Fruit fly (Drosophila melanogaster) whole organism, embryonic: Measurements from ENCODE around the gene CG6094.

ENCODE experiments used
- CG10274 ChIP-seq: fragments of 200-800 bp; sonication (Bioruptor generic); optimal IDR thresholded peaks from 3 replicates; lab custom pipeline; 2017; ENCODE audit warnings: missing biosample characterization, mild to moderate bottlenecking, missing genetic modification characterization
- CG10431 ChIP-seq: fragments of 200-800 bp; sonication (Bioruptor generic); optimal IDR thresholded peaks from 3 replicates; lab custom pipeline; 2018; ENCODE audit warnings: missing biosample characterization, mild to moderate bottlenecking, missing genetic modification characterization
- CG12236 ChIP-seq: fragments of 200-800 bp; sonication (Bioruptor generic); optimal IDR thresholded peaks from 2 replicates; lab custom pipeline; 2016; ENCODE audit warnings: missing biosample characterization, missing genetic modification characterization
- CG1233 ChIP-seq: fragments of 200-800 bp; sonication (Bioruptor generic); optimal IDR thresholded peaks from 4 replicates; lab custom pipeline; 2018; ENCODE audit warnings: missing biosample characterization, mild to moderate bottlenecking, missing genetic modification characterization
- CG12769 ChIP-seq: fragments of 200-800 bp; sonication (Bioruptor generic); optimal IDR thresholded peaks from 2 replicates; lab custom pipeline; 2019; ENCODE audit warnings: missing biosample characterization, mild to moderate bottlenecking, missing genetic modification characterization, moderate library complexity
- CG13624 ChIP-seq: fragments of 200-800 bp; sonication (Bioruptor generic); optimal IDR thresholded peaks from 2 replicates; lab custom pipeline; 2016; ENCODE audit warnings: missing biosample characterization, missing genetic modification characterization
- CG14014 ChIP-seq: fragments of 200-800 bp; sonication (Bioruptor generic); IDR thresholded peaks from 2 replicates; pipeline ENCODE4 v1.3.6; 2022; ENCODE audit warnings: missing biosample characterization, missing genetic modification characterization
- CG15479 ChIP-seq: fragments of 200-800 bp; sonication (Bioruptor generic); optimal IDR thresholded peaks from 3 replicates; lab custom pipeline; 2019; ENCODE audit warnings: missing biosample characterization, mild to moderate bottlenecking, missing genetic modification characterization, moderate library complexity
- CG17612 ChIP-seq: fragments of 200-800 bp; sonication (Bioruptor generic); IDR thresholded peaks from 2 replicates; pipeline ENCODE4 v1.3.6; 2022; ENCODE audit warnings: missing biosample characterization, missing genetic modification characterization
- CG17912 ChIP-seq: fragments of 200-800 bp; sonication (Bioruptor generic); optimal IDR thresholded peaks from 2 replicates; lab custom pipeline; 2018; ENCODE audit warnings: missing biosample characterization, mild to moderate bottlenecking, missing genetic modification characterization
- CG30431 ChIP-seq: fragments of 200-800 bp; sonication (Bioruptor generic); optimal IDR thresholded peaks from 2 replicates; lab custom pipeline; 2017; ENCODE audit warnings: missing biosample characterization, missing genetic modification characterization
- CG3065 ChIP-seq: fragments of 200-800 bp; sonication (Bioruptor generic); optimal IDR thresholded peaks from 2 replicates; lab custom pipeline; 2016; ENCODE audit warnings: missing biosample characterization, missing genetic modification characterization
- CG34224 ChIP-seq: fragments of 200-800 bp; sonication (Bioruptor generic); IDR thresholded peaks from 3 replicates; pipeline ENCODE4 v1.3.6; 2022; ENCODE audit warnings: missing biosample characterization, missing genetic modification characterization; ENCODE audit not compliant: partially characterized antibody
- CG3847 ChIP-seq: fragments of 200-800 bp; sonication (Bioruptor generic); IDR thresholded peaks from 2 replicates; pipeline ENCODE4 v1.3.6; 2022; ENCODE audit warnings: missing biosample characterization, missing genetic modification characterization
- CG4360 ChIP-seq: fragments of 200-800 bp; sonication (Bioruptor generic); IDR thresholded peaks from 2 replicates; pipeline ENCODE4 v1.3.6; 2022; ENCODE audit warnings: missing biosample characterization, missing genetic modification characterization
- CG5180 ChIP-seq: fragments of 200-800 bp; sonication (Bioruptor generic); optimal IDR thresholded peaks from 3 replicates; lab custom pipeline; 2017; ENCODE audit warnings: missing biosample characterization, missing genetic modification characterization, mild to moderate bottlenecking, moderate library complexity, missing genetic modification reagents
- CG6683 ChIP-seq: fragments of 200-800 bp; sonication (Bioruptor generic); optimal IDR thresholded peaks from 2 replicates; lab custom pipeline; 2017; ENCODE audit warnings: missing biosample characterization, mild to moderate bottlenecking, missing genetic modification characterization, missing genetic modification reagents
- CG7839 ChIP-seq: fragments of 200-800 bp; sonication (Bioruptor generic); optimal IDR thresholded peaks from 3 replicates; lab custom pipeline; 2018; ENCODE audit warnings: missing biosample characterization, mild to moderate bottlenecking, missing genetic modification characterization, moderate library complexity
- Dfd ChIP-seq, 2 experiments: fragments of >200 bp; optimal IDR thresholded peaks; 2 replicates each; lab custom pipeline; 2017; ENCODE audit warnings: missing biosample characterization in 2 of 2, missing genetic modification characterization in 2 of 2
- Dref ChIP-seq: fragments of 200-800 bp; sonication (Bioruptor generic); IDR thresholded peaks from 2 replicates; pipeline ENCODE4 v1.3.6; 2022; ENCODE audit warnings: missing biosample characterization, missing genetic modification characterization
- ERR ChIP-seq: fragments of 200-800 bp; sonication (Bioruptor generic); optimal IDR thresholded peaks from 2 replicates; lab custom pipeline; 2016; ENCODE audit warnings: missing biosample characterization, missing genetic modification characterization
- HLH3B ChIP-seq: fragments of 200-800 bp; sonication (Bioruptor generic); IDR thresholded peaks from 2 replicates; pipeline ENCODE4 v1.3.6; 2022; ENCODE audit warnings: missing biosample characterization, missing genetic modification characterization
- Hr51 ChIP-seq, 2 experiments: fragments of 200-800 bp; sonication (Bioruptor generic); optimal IDR thresholded peaks; 2 replicates in 1 of 2; 3 replicates in 1 of 2; lab custom pipeline; 2016 to 2018; ENCODE audit warnings: missing biosample characterization in 2 of 2, missing genetic modification characterization in 2 of 2, mild to moderate bottlenecking in 1 of 2, moderate library complexity in 1 of 2
- Mes4 ChIP-seq: fragments of 200-800 bp; sonication (Bioruptor generic); optimal IDR thresholded peaks from 2 replicates; lab custom pipeline; 2016; ENCODE audit warnings: missing biosample characterization, missing genetic modification characterization
- Mrtf ChIP-seq: fragments of 200-800 bp; sonication (Bioruptor generic); IDR thresholded peaks from 3 replicates; pipeline ENCODE4 v1.3.6; 2022; ENCODE audit warnings: missing biosample characterization, missing genetic modification characterization
- Optix ChIP-seq: fragments of 200-800 bp; sonication (Bioruptor generic); IDR thresholded peaks from 3 replicates; pipeline ENCODE4 v1.3.6; 2022; ENCODE audit warnings: missing biosample characterization, missing genetic modification characterization
- Ptx1 ChIP-seq: fragments of 200-800 bp; sonication (Bioruptor generic); IDR thresholded peaks from 2 replicates; pipeline ENCODE4 v1.3.6; 2022; ENCODE audit warnings: missing biosample characterization, missing genetic modification characterization
- Rx ChIP-seq: fragments of 200-800 bp; sonication (Bioruptor generic); IDR thresholded peaks from 2 replicates; pipeline ENCODE4 v1.3.6; 2022; ENCODE audit warnings: missing biosample characterization, missing genetic modification characterization
- Spps ChIP-seq: fragments of 200-800 bp; sonication (Bioruptor generic); optimal IDR thresholded peaks from 2 replicates; lab custom pipeline; 2018; ENCODE audit warnings: missing biosample characterization, mild to moderate bottlenecking, missing genetic modification characterization
- Ssrp ChIP-seq: fragments of 200-800 bp; sonication (Bioruptor generic); optimal IDR thresholded peaks from 2 replicates; lab custom pipeline; 2018; ENCODE audit warnings: missing biosample characterization, mild to moderate bottlenecking, missing genetic modification characterization, moderate library complexity
- abd-A ChIP-seq: fragments of 200-800 bp; sonication (Bioruptor generic); optimal IDR thresholded peaks from 3 replicates; lab custom pipeline; 2019; ENCODE audit warnings: missing biosample characterization, mild to moderate bottlenecking, missing genetic modification characterization, moderate library complexity
- ato ChIP-seq: fragments of 200-800 bp; sonication (Bioruptor generic); IDR thresholded peaks from 2 replicates; pipeline ENCODE4 v1.3.6; 2022; ENCODE audit warnings: missing biosample characterization, missing genetic modification characterization; ENCODE audit not compliant: partially characterized antibody
- br ChIP-seq: fragments of >200 bp; optimal IDR thresholded peaks from 2 replicates; lab custom pipeline; 2017
- cato ChIP-seq: fragments of 200-800 bp; sonication (Bioruptor generic); optimal IDR thresholded peaks from 2 replicates; lab custom pipeline; 2016; ENCODE audit warnings: missing biosample characterization, missing genetic modification characterization, borderline replicate concordance
- cwo ChIP-seq: fragments of 200-800 bp; sonication (Bioruptor generic); optimal IDR thresholded peaks from 3 replicates; lab custom pipeline; 2017; ENCODE audit warnings: missing biosample characterization, missing genetic modification characterization, mild to moderate bottlenecking, moderate library complexity, missing genetic modification reagents
- danr ChIP-seq: fragments of 200-800 bp; sonication (Bioruptor generic); IDR thresholded peaks from 2 replicates; pipeline ENCODE4 v1.3.6; 2022; ENCODE audit warnings: missing biosample characterization, missing genetic modification characterization
- dimm ChIP-seq: fragments of 200-800 bp; sonication (Bioruptor generic); IDR thresholded peaks from 2 replicates; pipeline ENCODE4 v1.3.6; 2022; ENCODE audit warnings: missing biosample characterization, missing genetic modification characterization
- en ChIP-seq: fragments of 200-800 bp; sonication (Bioruptor generic); optimal IDR thresholded peaks from 2 replicates; lab custom pipeline; 2016; ENCODE audit warnings: missing biosample characterization, missing genetic modification characterization
- fd3F ChIP-seq: fragments of 200-800 bp; sonication (Bioruptor generic); optimal IDR thresholded peaks from 2 replicates; lab custom pipeline; 2018; ENCODE audit warnings: missing biosample characterization, mild to moderate bottlenecking, missing genetic modification characterization, moderate library complexity
- fd64A ChIP-seq: fragments of 200-800 bp; sonication (Bioruptor generic); optimal IDR thresholded peaks from 3 replicates; lab custom pipeline; 2018; ENCODE audit warnings: missing biosample characterization, mild to moderate bottlenecking, missing genetic modification characterization
- fru ChIP-seq: fragments of >200 bp; optimal IDR thresholded peaks from 2 replicates; lab custom pipeline; 2017
- insv ChIP-seq, 2 experiments: fragments of 200-800 bp; sonication (Bioruptor generic); optimal IDR thresholded peaks; 3 replicates each; lab custom pipeline; 2016 to 2018; ENCODE audit warnings: missing biosample characterization in 2 of 2, missing genetic modification characterization in 2 of 2
- ken ChIP-seq: fragments of 200-800 bp; sonication (Bioruptor generic); IDR thresholded peaks from 3 replicates; pipeline ENCODE4 v1.3.6; 2022; ENCODE audit warnings: missing biosample characterization, missing genetic modification characterization
- lbe ChIP-seq: fragments of 200-800 bp; sonication (Bioruptor generic); optimal IDR thresholded peaks from 2 replicates; lab custom pipeline; 2016; ENCODE audit warnings: missing biosample characterization, mild to moderate bottlenecking, missing genetic modification characterization
- org-1 ChIP-seq: fragments of 200-800 bp; sonication (Bioruptor generic); optimal IDR thresholded peaks from 2 replicates; lab custom pipeline; 2017; ENCODE audit warnings: missing biosample characterization, missing genetic modification characterization
- otp ChIP-seq: fragments of 200-800 bp; sonication (Bioruptor generic); IDR thresholded peaks from 3 replicates; pipeline ENCODE4, ENCODE4 v1.3.6; 2022; ENCODE audit warnings: missing biosample characterization, missing genetic modification characterization
- pan ChIP-seq, 4 experiments: fragments of >200 bp in 3 of 4; fragments of 200-800 bp in 1 of 4; sonication (Bioruptor generic) in 1 of 4; optimal IDR thresholded peaks in 3 of 4; IDR thresholded peaks in 1 of 4; 2 replicates each; pipeline versions ENCODE4 v1.3.6 to Lab custom; 2017 to 2022; ENCODE audit warnings: missing biosample characterization in 2 of 4, missing genetic modification characterization in 2 of 4, mixed read lengths in 1 of 4
- sim ChIP-seq: fragments of 200-800 bp; sonication (Bioruptor generic); IDR thresholded peaks from 2 replicates; pipeline ENCODE4 v1.3.6; 2022; ENCODE audit warnings: missing biosample characterization, missing genetic modification characterization
- sug ChIP-seq: fragments of 200-800 bp; optimal IDR thresholded peaks from 2 replicates; lab custom pipeline; 2019; ENCODE audit warnings: missing biosample characterization, mild to moderate bottlenecking, missing genetic modification characterization, moderate library complexity
- tin ChIP-seq: fragments of 200-800 bp; sonication (Bioruptor generic); optimal IDR thresholded peaks from 3 replicates; lab custom pipeline; 2016; ENCODE audit warnings: missing biosample characterization, missing genetic modification characterization
- wdn ChIP-seq: fragments of 200-800 bp; sonication (Bioruptor generic); IDR thresholded peaks from 2 replicates; pipeline ENCODE4 v1.3.6; 2022; ENCODE audit warnings: missing biosample characterization, missing genetic modification characterization

The CG6094 gene

DNA sequence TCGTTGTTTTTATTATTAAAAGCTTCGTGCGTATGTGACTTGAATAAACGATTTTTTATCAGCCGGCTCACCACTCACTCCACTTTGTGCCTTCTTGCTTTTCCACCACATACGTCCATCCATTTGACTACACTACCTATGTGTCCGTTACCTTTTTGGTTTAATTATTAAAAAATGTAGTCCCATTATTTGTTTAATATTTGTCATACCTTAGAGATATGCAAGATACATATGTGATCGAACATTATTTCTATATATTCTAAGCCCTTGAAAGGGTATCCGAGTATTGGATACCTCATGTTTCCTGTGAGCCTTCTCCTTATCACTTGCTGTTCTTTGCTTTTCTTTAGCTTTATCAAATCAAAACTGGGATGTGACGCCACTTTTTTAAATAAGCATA lies 12.3 kb downstream of the CG6094 start (continued):
- TF ChIP-seq en (GFP tag; lab: Kevin White, UChicago) (peak; percentile 4), tin (GFP tag; lab: Kevin White, UChicago) (no peak), CG12769 (tag; lab: Kevin White, UChicago) (peak; percentile 80), CG30431 (GFP tag; lab: Kevin White, UChicago) (no peak), fd3F (GFP tag; lab: Kevin White, UChicago) (peak; percentile 26), CG3847 (peak; percentile 52), CG6683 (GFP tag; lab: Kevin White, UChicago) (peak; percentile 34), CG17612 (GFP tag; lab: Robert Waterston, UW) (0 out of 2 replicates have a peak, but pooled peaks have one; percentile 18), org-1 (GFP tag; lab: Kevin White, UChicago) (peak; percentile 50), CG12236 (no peak), br (no peak), CG3065 (no peak), lbe (GFP tag; lab: Kevin White, UChicago) (peak; percentile 65), Ptx1 (peak; percentile 80), Dfd (GFP tag; optimal IDR thresholded peaks at IDR 0.05; lab: Kevin White, UChicago) (no peak), Hr51 (GFP tag; optimal IDR thresholded peaks at IDR 0.05; lab: Kevin White, UChicago) (peak in 1 of 2 experiments; percentile 72), CG5180 (peak; percentile 15), CG10274 (GFP tag; lab: Kevin White, UChicago) (peak; percentile 21), CG15479 (GFP tag; lab: Kevin White, UChicago) (no peak), CG10431 (GFP tag; lab: Kevin White, UChicago) (no peak), Spps (tag; lab: Kevin White, UChicago) (no peak), CG1233 (peak; percentile 49), CG7839 (tag; lab: Kevin White, UChicago) (peak; percentile 68), wdn (GFP tag; lab: Robert Waterston, UW) (peak; percentile 69), Mes4 (GFP tag; lab: Kevin White, UChicago) (no peak), sim (GFP tag; lab: Robert Waterston, UW) (0 out of 2 replicates have a peak, but pooled peaks have one; percentile 13), fd64A (no peak), pan (optimal IDR thresholded peaks at IDR 0.05; lab: Kevin White, UChicago) (no peak), pan (GFP tag; optimal IDR thresholded peaks at IDR 0.05 in 1 of 2, IDR thresholded peaks at IDR 0.05 in 1 of 2) (peak in 1 of 2 experiments; percentile 70), CG17912 (GFP tag; lab: Kevin White, UChicago) (no peak), CG4360 (GFP tag; lab: Robert Waterston, UW) (no peak), ato (no peak), Ssrp (tag; lab: Kevin White, UChicago) (peak; percentile 33), Dref (no peak), insv (GFP tag; optimal IDR thresholded peaks at IDR 0.05; lab: Kevin White, UChicago) (no peak), HLH3B (GFP tag; lab: Robert Waterston, UW) (peak; percentile 71), dimm (GFP tag; lab: Robert Waterston, UW) (no peak), fru (no peak), CG14014 (GFP tag; lab: Robert Waterston, UW) (peak; percentile 64), cwo (GFP tag; lab: Kevin White, UChicago) (peak; percentile 64), Optix (GFP tag; lab: Robert Waterston, UW) (no peak), ken (peak; percentile 65; the same call in 2 of the 3 replicates), Mrtf (GFP tag; lab: Robert Waterston, UW) (0 out of 3 replicates have a peak, but pooled peaks have one; percentile 40), ERR (GFP tag; lab: Kevin White, UChicago) (no peak), otp (GFP tag; lab: Robert Waterston, UW) (peak; percentile 74; the same call in 2 of the 3 replicates), CG13624 (peak; percentile 54), cato (GFP tag; lab: Kevin White, UChicago) (no peak), CG34224 (no peak), Rx (GFP tag; lab: Robert Waterston, UW) (no peak; the same call in 1 of the 2 replicates), danr (peak; percentile 57; the same call in 1 of the 2 replicates), abd-A (tag; lab: Kevin White, UChicago) (no peak), sug (tag; lab: Kevin White, UChicago) (peak; percentile 30)
